Fruit fly (Drosophila melanogaster) whole organism, embryonic: Measurements from ENCODE around the gene CG4338.
A peak's percentile ranks its signal among the peaks of the same experiment; 100 is the strongest.

Experiments
- Antp ChIP-seq: fragments of 200-800 bp; sonication (Bioruptor generic); optimal IDR thresholded peaks from 3 replicates; lab custom pipeline; 2016; ENCODE audit warnings: missing biosample characterization, missing genetic modification characterization
- Awh ChIP-seq: fragments of 200-800 bp; sonication (Bioruptor generic); IDR thresholded peaks from 2 replicates; pipeline ENCODE4, ENCODE4 v1.3.6; 2022; ENCODE audit warnings: missing biosample characterization, missing genetic modification characterization
- CG10209 ChIP-seq: fragments of 200-800 bp; sonication (Bioruptor generic); optimal IDR thresholded peaks from 3 replicates; lab custom pipeline; 2017; ENCODE audit warnings: missing biosample characterization, mild to moderate bottlenecking, missing genetic modification characterization, missing genetic modification reagents
- CG10321 ChIP-seq: fragments of 200-800 bp; sonication (Bioruptor generic); IDR thresholded peaks from 2 replicates; pipeline ENCODE4 v1.3.6; 2022; ENCODE audit warnings: missing biosample characterization, missing genetic modification characterization
- CG11247 ChIP-seq: fragments of 200-800 bp; sonication (Bioruptor generic); IDR thresholded peaks from 2 replicates; pipeline ENCODE4 v1.3.6; 2022; ENCODE audit warnings: missing biosample characterization, missing genetic modification characterization
- CG12744 ChIP-seq: fragments of 200-800 bp; sonication (Bioruptor generic); optimal IDR thresholded peaks from 2 replicates; lab custom pipeline; 2016; ENCODE audit warnings: missing biosample characterization, missing genetic modification characterization
- CG13424 ChIP-seq: fragments of 200-800 bp; sonication (Bioruptor generic); optimal IDR thresholded peaks from 2 replicates; lab custom pipeline; 2019; ENCODE audit warnings: missing biosample characterization, mild to moderate bottlenecking, missing genetic modification characterization, moderate library complexity
- CG15269 ChIP-seq: fragments of 200-800 bp; sonication (Bioruptor generic); optimal IDR thresholded peaks from 2 replicates; lab custom pipeline; 2018; ENCODE audit warnings: missing biosample characterization, mild to moderate bottlenecking, missing genetic modification characterization, moderate library complexity
- CG1647 ChIP-seq: fragments of 200-800 bp; sonication (Bioruptor generic); optimal IDR thresholded peaks from 3 replicates; lab custom pipeline; 2016; ENCODE audit warnings: missing biosample characterization, missing genetic modification characterization
- CG17802 ChIP-seq: fragments of 200-800 bp; sonication (Bioruptor generic); optimal IDR thresholded peaks from 2 replicates; lab custom pipeline; 2018; ENCODE audit warnings: missing biosample characterization, mild to moderate bottlenecking, missing genetic modification characterization, moderate library complexity
- CG18764 ChIP-seq: fragments of 200-800 bp; sonication (Bioruptor generic); optimal IDR thresholded peaks from 3 replicates; lab custom pipeline; 2016; ENCODE audit warnings: missing biosample characterization, missing genetic modification characterization
- CG30431 ChIP-seq: fragments of 200-800 bp; sonication (Bioruptor generic); optimal IDR thresholded peaks from 2 replicates; lab custom pipeline; 2017; ENCODE audit warnings: missing biosample characterization, missing genetic modification characterization
- CG3838 ChIP-seq: fragments of 200-800 bp; sonication (Bioruptor generic); optimal IDR thresholded peaks from 3 replicates; lab custom pipeline; 2016; ENCODE audit warnings: missing biosample characterization, missing genetic modification characterization
- CG6654 ChIP-seq: fragments of 200-800 bp; sonication (Bioruptor generic); optimal IDR thresholded peaks from 2 replicates; lab custom pipeline; 2017; ENCODE audit warnings: missing biosample characterization, mild to moderate bottlenecking, missing genetic modification characterization
- CG7745 ChIP-seq: fragments of 200-800 bp; sonication (Bioruptor generic); optimal IDR thresholded peaks from 2 replicates; lab custom pipeline; 2018; ENCODE audit warnings: missing biosample characterization, mild to moderate bottlenecking, missing genetic modification characterization, moderate library complexity
- CG8478 ChIP-seq: fragments of >200 bp; optimal IDR thresholded peaks from 2 replicates; lab custom pipeline; 2018
- CG8924 ChIP-seq: fragments of 200-800 bp; optimal IDR thresholded peaks from 3 replicates; lab custom pipeline; 2019; ENCODE audit warnings: missing biosample characterization, mild to moderate bottlenecking, missing genetic modification characterization, moderate library complexity
- CG9797 ChIP-seq: fragments of 200-800 bp; sonication (Bioruptor generic); optimal IDR thresholded peaks from 3 replicates; lab custom pipeline; 2018; ENCODE audit warnings: missing biosample characterization, mild to moderate bottlenecking, missing genetic modification characterization
- D19A ChIP-seq: fragments of 200-800 bp; optimal IDR thresholded peaks from 3 replicates; lab custom pipeline; 2019; ENCODE audit warnings: missing biosample characterization, mild to moderate bottlenecking, missing genetic modification characterization, moderate library complexity
- Dbx ChIP-seq: fragments of 200-800 bp; sonication (Bioruptor generic); IDR thresholded peaks from 3 replicates; pipeline ENCODE4 v1.3.6; 2022; ENCODE audit warnings: missing biosample characterization, missing genetic modification characterization
- Deaf1 ChIP-seq: fragments of 200-800 bp; optimal IDR thresholded peaks from 3 replicates; lab custom pipeline; 2019; ENCODE audit warnings: missing biosample characterization, mild to moderate bottlenecking, missing genetic modification characterization, moderate library complexity
- Dip3 ChIP-seq: fragments of 200-800 bp; sonication (Bioruptor generic); optimal IDR thresholded peaks from 3 replicates; lab custom pipeline; 2016; ENCODE audit warnings: missing biosample characterization, missing genetic modification characterization
- Eip74EF ChIP-seq, 2 experiments: fragments of 200-800 bp in 1 of 2; fragments of >200 bp in 1 of 2; sonication (Bioruptor generic) in 1 of 2; optimal IDR thresholded peaks; 2 replicates each; lab custom pipeline; 2017 to 2019; ENCODE audit warnings: missing biosample characterization in 2 of 2, missing genetic modification characterization in 2 of 2, mild to moderate bottlenecking in 1 of 2, moderate library complexity in 1 of 2
- Fer1 ChIP-seq: fragments of 200-800 bp; sonication (Bioruptor generic); optimal IDR thresholded peaks from 2 replicates; lab custom pipeline; 2017; ENCODE audit warnings: missing biosample characterization, mild to moderate bottlenecking, missing genetic modification characterization
- GATAe ChIP-seq: fragments of 200-800 bp; sonication (Bioruptor generic); conservative IDR thresholded peaks from 2 replicates; pipeline ENCODE4 v1.3.6; 2022; ENCODE audit warnings: missing biosample characterization, missing genetic modification characterization
- HmgZ ChIP-seq: fragments of 200-800 bp; sonication (Bioruptor generic); optimal IDR thresholded peaks from 2 replicates; lab custom pipeline; 2018; ENCODE audit warnings: missing biosample characterization, mild to moderate bottlenecking, missing genetic modification characterization
- Lhr ChIP-seq: fragments of 200-800 bp; sonication (Bioruptor generic); optimal IDR thresholded peaks from 3 replicates; lab custom pipeline; 2017; ENCODE audit warnings: mild to moderate bottlenecking, missing biosample characterization, missing genetic modification reagents, missing genetic modification characterization
- MBD-R2 ChIP-seq: fragments of 200-800 bp; sonication (Bioruptor generic); IDR thresholded peaks from 2 replicates; pipeline ENCODE4 v1.3.6; 2022; ENCODE audit warnings: missing biosample characterization, missing genetic modification characterization
- Meics ChIP-seq: fragments of 200-800 bp; sonication (Bioruptor generic); optimal IDR thresholded peaks from 2 replicates; lab custom pipeline; 2017; ENCODE audit warnings: missing biosample characterization, mild to moderate bottlenecking, missing genetic modification characterization
- Ptx1 ChIP-seq: fragments of 200-800 bp; sonication (Bioruptor generic); IDR thresholded peaks from 2 replicates; pipeline ENCODE4 v1.3.6; 2022; ENCODE audit warnings: missing biosample characterization, missing genetic modification characterization
- Side ChIP-seq: fragments of 200-800 bp; sonication (Bioruptor generic); optimal IDR thresholded peaks from 2 replicates; lab custom pipeline; 2016; ENCODE audit warnings: missing biosample characterization, missing genetic modification characterization
- Trl ChIP-seq, 3 experiments: fragments of >200 bp in 2 of 3; fragments of 200-800 bp in 1 of 3; sonication (Bioruptor generic) in 1 of 3; optimal IDR thresholded peaks; 2 replicates in 1 of 3; 3 replicates in 2 of 3; lab custom pipeline; 2016 to 2017; ENCODE audit warnings: missing biosample characterization in 1 of 3, missing genetic modification characterization in 1 of 3
- bcd ChIP-seq: fragments of 200-800 bp; sonication (Bioruptor generic); optimal IDR thresholded peaks from 2 replicates; lab custom pipeline; 2017; ENCODE audit warnings: missing biosample characterization, mild to moderate bottlenecking, missing genetic modification characterization
- emc ChIP-seq: fragments of 200-800 bp; sonication (Bioruptor generic); optimal IDR thresholded peaks from 2 replicates; lab custom pipeline; 2016; ENCODE audit warnings: missing biosample characterization, missing genetic modification characterization
- fd64A ChIP-seq: fragments of 200-800 bp; sonication (Bioruptor generic); optimal IDR thresholded peaks from 3 replicates; lab custom pipeline; 2018; ENCODE audit warnings: missing biosample characterization, mild to moderate bottlenecking, missing genetic modification characterization
- ftz-f1 ChIP-seq: fragments of 200-800 bp; sonication (Bioruptor generic); optimal IDR thresholded peaks from 2 replicates; lab custom pipeline; 2016; ENCODE audit warnings: missing biosample characterization, missing genetic modification characterization
- fu2 ChIP-seq: fragments of 200-800 bp; sonication (Bioruptor generic); optimal IDR thresholded peaks from 2 replicates; lab custom pipeline; 2016; ENCODE audit warnings: missing biosample characterization, missing genetic modification characterization
- gcm2 ChIP-seq: fragments of 200-800 bp; sonication (Bioruptor generic); optimal IDR thresholded peaks from 2 replicates; lab custom pipeline; 2016; ENCODE audit warnings: missing biosample characterization, missing genetic modification characterization
- grau ChIP-seq: fragments of 200-800 bp; optimal IDR thresholded peaks from 3 replicates; lab custom pipeline; 2019; ENCODE audit warnings: missing biosample characterization, mild to moderate bottlenecking, missing genetic modification characterization, moderate library complexity
- h ChIP-seq: fragments of >200 bp; optimal IDR thresholded peaks from 2 replicates; lab custom pipeline; 2017
- hbn ChIP-seq: fragments of 200-800 bp; sonication (Bioruptor generic); IDR thresholded peaks from 2 replicates; pipeline ENCODE4 v1.3.6; 2022; ENCODE audit warnings: missing biosample characterization, missing genetic modification characterization; ENCODE audit not compliant: partially characterized antibody
- her ChIP-seq: fragments of 200-800 bp; sonication (Bioruptor generic); optimal IDR thresholded peaks from 2 replicates; lab custom pipeline; 2016; ENCODE audit warnings: missing biosample characterization, missing genetic modification characterization
- inv ChIP-seq: fragments of 200-800 bp; sonication (Bioruptor generic); IDR thresholded peaks from 2 replicates; pipeline ENCODE4 v1.3.6; 2022; ENCODE audit warnings: missing biosample characterization, missing genetic modification characterization; ENCODE audit not compliant: partially characterized antibody
- jumu ChIP-seq: fragments of 200-800 bp; sonication (Bioruptor generic); optimal IDR thresholded peaks from 3 replicates; lab custom pipeline; 2016; ENCODE audit warnings: missing biosample characterization, missing genetic modification characterization
- kah ChIP-seq: fragments of 200-800 bp; sonication (Bioruptor generic); optimal IDR thresholded peaks from 2 replicates; lab custom pipeline; 2018; ENCODE audit warnings: missing biosample characterization, mild to moderate bottlenecking, missing genetic modification characterization
- nerfin-1 ChIP-seq: fragments of 200-800 bp; sonication (Bioruptor generic); optimal IDR thresholded peaks from 3 replicates; lab custom pipeline; 2019; ENCODE audit warnings: missing biosample characterization, mild to moderate bottlenecking, missing genetic modification characterization, moderate library complexity
- otp ChIP-seq: fragments of 200-800 bp; sonication (Bioruptor generic); IDR thresholded peaks from 3 replicates; pipeline ENCODE4, ENCODE4 v1.3.6; 2022; ENCODE audit warnings: missing biosample characterization, missing genetic modification characterization
- peb ChIP-seq: fragments of 200-800 bp; sonication (Bioruptor generic); IDR thresholded peaks from 2 replicates; pipeline ENCODE4 v1.3.6; 2022; ENCODE audit warnings: missing biosample characterization, missing genetic modification characterization
- pnt ChIP-seq: fragments of 200-800 bp; sonication (Bioruptor generic); optimal IDR thresholded peaks from 3 replicates; lab custom pipeline; 2016; ENCODE audit warnings: missing biosample characterization, missing genetic modification characterization
- sisA ChIP-seq: fragments of 200-800 bp; sonication (Bioruptor generic); IDR thresholded peaks from 2 replicates; pipeline ENCODE4 v1.3.6; 2022; ENCODE audit warnings: missing biosample characterization, missing genetic modification characterization
- sug ChIP-seq: fragments of 200-800 bp; optimal IDR thresholded peaks from 2 replicates; lab custom pipeline; 2019; ENCODE audit warnings: missing biosample characterization, mild to moderate bottlenecking, missing genetic modification characterization, moderate library complexity
- unpg ChIP-seq: fragments of 200-800 bp; sonication (Bioruptor generic); optimal IDR thresholded peaks from 3 replicates; lab custom pipeline; 2018; ENCODE audit warnings: missing biosample characterization, mild to moderate bottlenecking, missing genetic modification characterization, moderate library complexity

CG4338 gene

dm6 chr3R:15287763-15288162 is 12.4 kb downstream of the CG4338 start (continued):
- TF ChIP-seq hbn (GFP tag; lab: Robert Waterston, UW): no peak
- no peak for TF ChIP-seq CG7745 (tag; lab: Kevin White, UChicago)
- TF ChIP-seq CG1647 (GFP tag; lab: Kevin White, UChicago): no peak
- TF ChIP-seq otp: no peak
- peak; percentile 38 for TF ChIP-seq sug (tag; lab: Kevin White, UChicago)
- TF ChIP-seq unpg: no peak
- no peak for TF ChIP-seq pnt (GFP tag; lab: Kevin White, UChicago)
- TF ChIP-seq MBD-R2: no peak
- peak; percentile 49 for TF ChIP-seq her (GFP tag; lab: Kevin White, UChicago)
- no peak for TF ChIP-seq fd64A (GFP tag; lab: Kevin White, UChicago)
- TF ChIP-seq bcd (GFP tag; lab: Kevin White, UChicago): peak; percentile 28
- TF ChIP-seq Side (GFP tag; lab: Kevin White, UChicago): no peak
- TF ChIP-seq Fer1 (GFP tag; lab: Kevin White, UChicago): no peak
- TF ChIP-seq CG13424: peak; percentile 0
- TF ChIP-seq Trl (optimal IDR thresholded peaks at IDR 0.05; lab: Kevin White, UChicago): no peak
- TF ChIP-seq Trl (GFP tag; optimal IDR thresholded peaks at IDR 0.05; lab: Kevin White, UChicago): peak; percentile 19
- TF ChIP-seq HmgZ (tag; lab: Kevin White, UChicago): peak; percentile 84
- no peak for TF ChIP-seq Antp (GFP tag; lab: Kevin White, UChicago)
- TF ChIP-seq kah (GFP tag; lab: Kevin White, UChicago): no peak
- TF ChIP-seq CG3838 (GFP tag; lab: Kevin White, UChicago): no peak
- no peak for TF ChIP-seq CG10321 (GFP tag; lab: Robert Waterston, UW)
- TF ChIP-seq Awh: no peak
- TF ChIP-seq jumu (GFP tag; lab: Kevin White, UChicago): peak; percentile 46
- TF ChIP-seq CG17802 (tag; lab: Kevin White, UChicago): no peak
- no peak for TF ChIP-seq CG11247 (GFP tag; lab: Robert Waterston, UW)
- TF ChIP-seq CG8924 (tag; lab: Kevin White, UChicago): peak; percentile 37
- no peak for TF ChIP-seq Ptx1 (GFP tag; lab: Robert Waterston, UW)
- peak; percentile 90 for TF ChIP-seq Dip3
- peak; percentile 41 for TF ChIP-seq ftz-f1 (GFP tag; lab: Kevin White, UChicago)
- peak; percentile 23 for TF ChIP-seq nerfin-1 (tag; lab: Kevin White, UChicago)
- no peak for TF ChIP-seq peb (GFP tag; lab: Robert Waterston, UW)
- no peak for TF ChIP-seq sisA (GFP tag; lab: Robert Waterston, UW)
- TF ChIP-seq GATAe: no peak
- TF ChIP-seq CG6654: no peak
- peak; percentile 88 for TF ChIP-seq Lhr (GFP tag; lab: Kevin White, UChicago)
- no peak for TF ChIP-seq grau (tag; lab: Kevin White, UChicago)
- no peak for TF ChIP-seq h (lab: Kevin White, UChicago)
- no peak for TF ChIP-seq Eip74EF (GFP tag; optimal IDR thresholded peaks at IDR 0.05; lab: Kevin White, UChicago)
- no peak for TF ChIP-seq CG15269 (tag; lab: Kevin White, UChicago)
- TF ChIP-seq Dbx (GFP tag; lab: Robert Waterston, UW): no peak
- no peak for TF ChIP-seq emc
- TF ChIP-seq gcm2: no peak
- peak; percentile 65 for TF ChIP-seq CG8478
- no peak for TF ChIP-seq CG10209 (GFP tag; lab: Kevin White, UChicago)
- TF ChIP-seq CG12744 (GFP tag; lab: Kevin White, UChicago): no peak
- no peak for TF ChIP-seq CG30431 (GFP tag; lab: Kevin White, UChicago)
- no peak for TF ChIP-seq Deaf1 (tag; lab: Kevin White, UChicago)
- TF ChIP-seq Meics: no peak
- TF ChIP-seq fu2: no peak
- no peak for TF ChIP-seq D19A (tag; lab: Kevin White, UChicago)
- TF ChIP-seq inv (GFP tag; lab: Robert Waterston, UW): no peak
- TF ChIP-seq CG18764 (GFP tag; lab: Kevin White, UChicago): no peak
- peak; percentile 95 for TF ChIP-seq CG9797 (GFP tag; lab: Kevin White, UChicago)
